Fruit fly (Drosophila melanogaster) whole organism, prepupa: ENCODE measurements around the gene sea.

Experiments
- Blimp-1 ChIP-seq: fragments of 200-800 bp; sonication (Bioruptor generic); optimal IDR thresholded peaks from 3 replicates; lab custom pipeline; 2017; ENCODE audit warnings: missing biosample characterization, missing genetic modification characterization, mild to moderate bottlenecking, moderate library complexity, missing genetic modification reagents
- CG10631 ChIP-seq: fragments of 200-800 bp; sonication (Bioruptor generic); optimal IDR thresholded peaks from 2 replicates; lab custom pipeline; 2016; ENCODE audit warnings: missing biosample characterization, missing genetic modification characterization
- CG10669 ChIP-seq: fragments of 200-800 bp; sonication (Bioruptor generic); optimal IDR thresholded peaks from 3 replicates; lab custom pipeline; 2018; ENCODE audit warnings: missing biosample characterization, mild to moderate bottlenecking, missing genetic modification characterization, moderate library complexity
- CG11762 ChIP-seq: fragments of 200-800 bp; sonication (Bioruptor generic); optimal IDR thresholded peaks from 3 replicates; lab custom pipeline; 2016; ENCODE audit warnings: missing biosample characterization, missing genetic modification characterization; ENCODE audit not compliant: insufficient read depth
- CG11902 ChIP-seq: fragments of 200-800 bp; sonication (Bioruptor generic); optimal IDR thresholded peaks from 3 replicates; lab custom pipeline; 2016; ENCODE audit warnings: missing biosample characterization, missing genetic modification characterization
- CG1621 ChIP-seq: fragments of 200-800 bp; sonication (Bioruptor generic); optimal IDR thresholded peaks from 3 replicates; lab custom pipeline; 2018; ENCODE audit warnings: missing biosample characterization, mild to moderate bottlenecking, missing genetic modification characterization
- CG31627 ChIP-seq: fragments of 200-800 bp; sonication (Bioruptor generic); optimal IDR thresholded peaks from 3 replicates; lab custom pipeline; 2016; ENCODE audit warnings: missing biosample characterization, missing genetic modification characterization
- CG32006 ChIP-seq: fragments of 200-800 bp; sonication (Bioruptor generic); optimal IDR thresholded peaks from 3 replicates; lab custom pipeline; 2017; ENCODE audit warnings: missing biosample characterization, mild to moderate bottlenecking, missing genetic modification characterization
- CG34406 ChIP-seq: fragments of 200-800 bp; sonication (Bioruptor generic); optimal IDR thresholded peaks from 3 replicates; lab custom pipeline; 2016; ENCODE audit warnings: missing biosample characterization, missing genetic modification characterization
- CG4318 ChIP-seq: fragments of 200-800 bp; sonication (Bioruptor generic); optimal IDR thresholded peaks from 3 replicates; lab custom pipeline; 2017; ENCODE audit warnings: missing biosample characterization, mild to moderate bottlenecking, missing genetic modification characterization
- CG6163 ChIP-seq: fragments of 200-800 bp; sonication (Bioruptor generic); IDR thresholded peaks from 3 replicates; pipeline ENCODE4 v1.3.6; 2022; ENCODE audit warnings: missing biosample characterization, missing genetic modification characterization
- CG6792 ChIP-seq: fragments of 200-800 bp; sonication (Bioruptor generic); optimal IDR thresholded peaks from 3 replicates; lab custom pipeline; 2016; ENCODE audit warnings: missing biosample characterization, missing genetic modification characterization
- CG6808 ChIP-seq: fragments of 200-800 bp; sonication (Bioruptor generic); optimal IDR thresholded peaks from 3 replicates; lab custom pipeline; 2017; ENCODE audit warnings: missing biosample characterization, missing genetic modification characterization, mild to moderate bottlenecking, moderate library complexity, missing genetic modification reagents
- CG6854 ChIP-seq: fragments of 200-800 bp; sonication (Bioruptor generic); optimal IDR thresholded peaks from 2 replicates; lab custom pipeline; 2017; ENCODE audit warnings: missing biosample characterization, mild to moderate bottlenecking, missing genetic modification characterization
- CG8119 ChIP-seq: fragments of 200-800 bp; sonication (Bioruptor generic); IDR thresholded peaks from 3 replicates; pipeline ENCODE4 v1.3.6; 2022; ENCODE audit warnings: missing biosample characterization, missing genetic modification characterization
- CG8319 ChIP-seq: fragments of 200-800 bp; sonication (Bioruptor generic); optimal IDR thresholded peaks from 3 replicates; lab custom pipeline; 2016; ENCODE audit warnings: missing biosample characterization, missing genetic modification characterization
- Eip78C ChIP-seq: fragments of 200-800 bp; sonication (Bioruptor generic); peaks from one replicate; lab custom pipeline; 2016; ENCODE audit warnings: missing biosample characterization, missing genetic modification characterization
- Eip93F ChIP-seq: fragments of 200-800 bp; sonication (Bioruptor generic); optimal IDR thresholded peaks from 2 replicates; lab custom pipeline; 2016; ENCODE audit warnings: missing biosample characterization, mild to moderate bottlenecking, missing genetic modification characterization
- Gug ChIP-seq: fragments of 200-800 bp; sonication (Bioruptor generic); IDR thresholded peaks from 2 replicates; pipeline ENCODE4 v1.3.6; 2022; ENCODE audit warnings: missing biosample characterization, missing genetic modification characterization
- Hr38 ChIP-seq: sonication (Bioruptor generic); optimal IDR thresholded peaks from 2 replicates; lab custom pipeline; 2016; ENCODE audit warnings: missing biosample characterization, missing genetic modification characterization
- Hr39 ChIP-seq: fragments of 200-800 bp; sonication (Bioruptor generic); optimal IDR thresholded peaks from 2 replicates; lab custom pipeline; 2016; ENCODE audit warnings: missing biosample characterization, missing genetic modification characterization
- Lpt ChIP-seq: fragments of 200-800 bp; sonication (Bioruptor generic); optimal IDR thresholded peaks from 3 replicates; lab custom pipeline; 2016; ENCODE audit warnings: missing biosample characterization, missing genetic modification characterization
- Met ChIP-seq: fragments of 200-800 bp; sonication (Bioruptor generic); optimal IDR thresholded peaks from 3 replicates; lab custom pipeline; 2016; ENCODE audit warnings: missing biosample characterization, missing genetic modification characterization
- OdsH ChIP-seq: fragments of 200-800 bp; sonication (Bioruptor generic); optimal IDR thresholded peaks from 3 replicates; lab custom pipeline; 2016; ENCODE audit warnings: missing biosample characterization, missing genetic modification characterization
- Smox ChIP-seq: fragments of 200-800 bp; sonication (Bioruptor generic); optimal IDR thresholded peaks from 3 replicates; lab custom pipeline; 2016; ENCODE audit warnings: missing biosample characterization, missing genetic modification characterization
- Sox102F ChIP-seq: fragments of 200-800 bp; sonication (Bioruptor generic); optimal IDR thresholded peaks from 2 replicates; lab custom pipeline; 2016; ENCODE audit warnings: missing biosample characterization, mild to moderate bottlenecking, missing genetic modification characterization
- Sox14 ChIP-seq: fragments of 200-800 bp; sonication (Bioruptor generic); optimal IDR thresholded peaks from 3 replicates; lab custom pipeline; 2016; ENCODE audit warnings: missing biosample characterization, missing genetic modification characterization
- achi ChIP-seq: fragments of 200-800 bp; sonication (Bioruptor generic); optimal IDR thresholded peaks from 3 replicates; lab custom pipeline; 2016; ENCODE audit warnings: missing biosample characterization, missing genetic modification characterization
- acj6 ChIP-seq: fragments of 200-800 bp; sonication (Bioruptor generic); optimal IDR thresholded peaks from 3 replicates; lab custom pipeline; 2016; ENCODE audit warnings: missing biosample characterization, missing genetic modification characterization
- cyc ChIP-seq: fragments of 200-800 bp; sonication (Bioruptor generic); optimal IDR thresholded peaks from 3 replicates; lab custom pipeline; 2016; ENCODE audit warnings: missing biosample characterization, missing genetic modification characterization
- dac ChIP-seq: fragments of 200-800 bp; sonication (Bioruptor generic); optimal IDR thresholded peaks from 2 replicates; lab custom pipeline; 2017; ENCODE audit warnings: missing biosample characterization, mild to moderate bottlenecking, missing genetic modification characterization
- dsx ChIP-seq: fragments of 200-800 bp; optimal IDR thresholded peaks from 3 replicates; lab custom pipeline; 2019; ENCODE audit warnings: missing biosample characterization, mild to moderate bottlenecking, missing genetic modification characterization, moderate library complexity; ENCODE audit not compliant: poor library complexity, severe bottlenecking
- eg ChIP-seq: fragments of 200-800 bp; sonication (Bioruptor generic); IDR thresholded peaks from 3 replicates; pipeline ENCODE4 v1.3.6; 2022; ENCODE audit warnings: missing biosample characterization, missing genetic modification characterization
- esn ChIP-seq: fragments of 200-800 bp; sonication (Bioruptor generic); optimal IDR thresholded peaks from 2 replicates; lab custom pipeline; 2016; ENCODE audit warnings: missing biosample characterization, mild to moderate bottlenecking, missing genetic modification characterization, moderate library complexity
- fd85E ChIP-seq: fragments of 200-800 bp; sonication (Bioruptor generic); optimal IDR thresholded peaks from 3 replicates; lab custom pipeline; 2016; ENCODE audit warnings: missing biosample characterization, missing genetic modification characterization
- fkh ChIP-seq: fragments of 200-800 bp; sonication (Bioruptor generic); optimal IDR thresholded peaks from 3 replicates; lab custom pipeline; 2017; ENCODE audit warnings: missing biosample characterization, mild to moderate bottlenecking, missing genetic modification characterization, moderate library complexity
- lz ChIP-seq: fragments of 200-800 bp; sonication (Bioruptor generic); optimal IDR thresholded peaks from 3 replicates; lab custom pipeline; 2016; ENCODE audit warnings: missing biosample characterization, missing genetic modification characterization
- net ChIP-seq: fragments of 200-800 bp; sonication (Bioruptor generic); optimal IDR thresholded peaks from 3 replicates; lab custom pipeline; 2016; ENCODE audit warnings: missing biosample characterization, missing genetic modification characterization
- pdm3 ChIP-seq: fragments of 200-800 bp; sonication (Bioruptor generic); optimal IDR thresholded peaks from 3 replicates; lab custom pipeline; 2016; ENCODE audit warnings: missing biosample characterization, missing genetic modification characterization
- spab ChIP-seq: fragments of 200-800 bp; sonication (Bioruptor generic); optimal IDR thresholded peaks from 2 replicates; lab custom pipeline; 2017; ENCODE audit warnings: missing biosample characterization, mild to moderate bottlenecking, missing genetic modification characterization, missing genetic modification reagents
- ss ChIP-seq, 2 experiments: fragments of 200-800 bp; sonication (Bioruptor generic); optimal IDR thresholded peaks; 2 replicates in 1 of 2; 3 replicates in 1 of 2; lab custom pipeline; 2017 to 2018; ENCODE audit warnings: mild to moderate bottlenecking in 2 of 2, missing biosample characterization in 2 of 2, missing genetic modification characterization in 2 of 2, moderate library complexity in 1 of 2
- svp ChIP-seq: fragments of 200-800 bp; sonication (Bioruptor generic); peaks from one replicate; lab custom pipeline; 2016; ENCODE audit warnings: missing biosample characterization, missing genetic modification characterization
- topi ChIP-seq: fragments of 200-800 bp; sonication (Bioruptor generic); optimal IDR thresholded peaks from 3 replicates; lab custom pipeline; 2016; ENCODE audit warnings: missing biosample characterization, missing genetic modification characterization
- vri ChIP-seq: fragments of 200-800 bp; sonication (Bioruptor generic); optimal IDR thresholded peaks from 3 replicates; lab custom pipeline; 2016; ENCODE audit warnings: missing biosample characterization, mild to moderate bottlenecking, missing genetic modification characterization

Gene sea

DNA sequence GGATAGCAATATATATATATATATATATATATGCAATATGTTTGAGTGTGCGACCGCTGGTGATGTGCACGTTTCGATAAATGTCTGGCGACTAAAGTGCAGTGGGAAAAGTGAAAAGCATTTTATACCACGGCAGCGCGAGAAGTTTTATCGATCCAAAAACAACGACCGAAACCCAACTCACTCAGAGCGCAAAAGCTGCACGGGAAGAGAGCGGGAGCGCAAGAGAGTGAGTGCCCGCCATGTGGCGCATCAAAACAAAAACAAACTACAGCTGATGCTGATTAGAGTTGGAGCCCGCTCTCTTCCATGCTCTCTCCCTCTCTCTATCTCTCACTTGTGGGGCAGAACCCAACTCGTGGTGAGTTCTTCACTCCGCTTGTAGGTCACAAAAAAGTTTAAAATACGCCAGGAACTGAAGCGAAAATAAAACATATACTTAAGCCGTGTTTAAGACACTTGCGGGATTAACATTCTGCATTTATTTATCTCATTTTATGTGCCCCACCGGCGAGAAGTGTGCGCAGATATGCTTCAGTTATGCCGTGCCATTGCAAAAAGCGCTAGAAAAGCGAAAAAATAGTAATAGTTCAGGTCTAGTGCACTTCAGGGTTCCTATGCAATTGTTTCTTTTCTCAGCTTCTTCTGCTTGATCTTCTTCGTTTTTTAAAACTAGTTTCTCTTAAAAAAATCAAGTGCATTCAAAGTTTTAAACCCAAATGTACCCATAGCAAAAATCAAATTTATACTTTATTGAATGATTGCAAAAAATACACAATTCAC lies 38.0 kb upstream of the sea start (continued):
- TF ChIP-seq CG34406: no peak
- peak; percentile 57 for TF ChIP-seq CG6808 (GFP tag; lab: Kevin White, UChicago)
- TF ChIP-seq eg: peak; percentile 65; the same call in 1 of the 3 replicates
- TF ChIP-seq Met (GFP tag; lab: Kevin White, UChicago): no peak
- TF ChIP-seq vri (GFP tag; lab: Kevin White, UChicago): peak; percentile 7
- peak; percentile 70; the same call in 2 of the 3 replicates for TF ChIP-seq CG6163 (GFP tag; lab: Robert Waterston, UW)
- TF ChIP-seq Eip93F (GFP tag; lab: Kevin White, UChicago): peak; percentile 10
- TF ChIP-seq topi (GFP tag; lab: Kevin White, UChicago): no peak
- peak; percentile 70 for TF ChIP-seq CG8119 (GFP tag; lab: Robert Waterston, UW)
- no peak for TF ChIP-seq CG4318 (GFP tag; lab: Kevin White, UChicago)
- TF ChIP-seq CG6854 (GFP tag; lab: Kevin White, UChicago): peak; percentile 72
- peak; percentile 14 for TF ChIP-seq esn (GFP tag; lab: Kevin White, UChicago)
- no peak for TF ChIP-seq OdsH (GFP tag; lab: Kevin White, UChicago)
- TF ChIP-seq CG6792 (GFP tag; lab: Kevin White, UChicago): no peak
- peak; percentile 39 for TF ChIP-seq dsx (GFP tag; lab: Kevin White, UChicago)
- no peak for TF ChIP-seq fd85E (GFP tag; lab: Kevin White, UChicago)
- TF ChIP-seq CG31627: no peak
- no peak for TF ChIP-seq Lpt (GFP tag; lab: Kevin White, UChicago)
- TF ChIP-seq Smox (GFP tag; lab: Kevin White, UChicago): no peak
- no peak for TF ChIP-seq CG11902 (GFP tag; lab: Kevin White, UChicago)
- no peak for TF ChIP-seq CG1621 (tag; lab: Kevin White, UChicago)
- TF ChIP-seq dac: no peak
- peak; percentile 84 for TF ChIP-seq Eip78C (GFP tag; lab: Kevin White, UChicago)
- TF ChIP-seq pdm3 (GFP tag; lab: Kevin White, UChicago): no peak
- TF ChIP-seq Sox102F (GFP tag; lab: Kevin White, UChicago): peak; percentile 26
- TF ChIP-seq CG8319 (GFP tag; lab: Kevin White, UChicago): no peak
- no peak for TF ChIP-seq achi (GFP tag; lab: Kevin White, UChicago)
- no peak for TF ChIP-seq spab
- TF ChIP-seq Gug (GFP tag; lab: Robert Waterston, UW): no peak
- no peak for TF ChIP-seq fkh
- TF ChIP-seq Hr38: no peak
- TF ChIP-seq net (GFP tag; lab: Kevin White, UChicago): no peak
- no peak for TF ChIP-seq cyc
- TF ChIP-seq Hr39 (GFP tag; lab: Kevin White, UChicago): no peak
- no peak for TF ChIP-seq acj6 (GFP tag; lab: Kevin White, UChicago)

DNA sequence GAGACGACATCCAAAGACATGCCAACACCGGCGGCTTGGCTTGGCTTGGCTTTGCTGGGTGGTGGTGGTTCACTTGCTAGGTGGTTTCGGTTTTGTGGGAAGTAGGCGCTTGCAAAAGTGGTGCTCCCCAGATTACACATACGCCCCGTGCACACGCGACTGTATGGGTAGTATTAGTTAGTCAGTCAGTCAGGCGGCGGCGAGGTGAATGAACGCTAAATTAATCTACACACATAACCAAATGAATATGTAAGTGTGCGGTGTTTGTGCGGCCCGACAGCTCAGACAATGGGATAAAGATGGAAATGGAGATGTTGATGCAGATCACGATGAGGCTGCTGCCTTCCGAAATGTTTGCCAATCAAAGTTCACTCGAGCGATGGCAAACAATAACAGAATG lies 36.3 kb upstream of the sea start:
- TF ChIP-seq cyc: no peak
- TF ChIP-seq CG6808 (GFP tag; lab: Kevin White, UChicago): no peak
- no peak for TF ChIP-seq spab
- TF ChIP-seq esn (GFP tag; lab: Kevin White, UChicago): no peak
- TF ChIP-seq CG8319 (GFP tag; lab: Kevin White, UChicago): no peak
- no peak for TF ChIP-seq Sox14 (GFP tag; lab: Kevin White, UChicago)
- no peak for TF ChIP-seq Gug (GFP tag; lab: Robert Waterston, UW)
- TF ChIP-seq svp (GFP tag; lab: Kevin White, UChicago): peak; percentile 27
- no peak for TF ChIP-seq Blimp-1 (GFP tag; lab: Kevin White, UChicago)
- TF ChIP-seq ss (GFP tag; optimal IDR thresholded peaks at IDR 0.05; lab: Kevin White, UChicago): no peak
- no peak for TF ChIP-seq CG10631
- TF ChIP-seq vri (GFP tag; lab: Kevin White, UChicago): no peak
- no peak for TF ChIP-seq CG11762 (GFP tag; lab: Kevin White, UChicago)
- TF ChIP-seq CG10669 (GFP tag; lab: Kevin White, UChicago): no peak
- no peak for TF ChIP-seq CG4318 (GFP tag; lab: Kevin White, UChicago)
- TF ChIP-seq OdsH (GFP tag; lab: Kevin White, UChicago): no peak
- no peak for TF ChIP-seq CG32006
- TF ChIP-seq eg: 0 out of 3 replicates have a peak, but pooled peaks have one; percentile 19
- TF ChIP-seq Eip78C (GFP tag; lab: Kevin White, UChicago): peak; percentile 7
- TF ChIP-seq topi (GFP tag; lab: Kevin White, UChicago): no peak
- TF ChIP-seq lz: no peak
- TF ChIP-seq CG11902 (GFP tag; lab: Kevin White, UChicago): no peak
